Worm (Caenorhabditis elegans): ENCODE measurements around the gene srlf-7.

The srlf-7 gene

DNA sequence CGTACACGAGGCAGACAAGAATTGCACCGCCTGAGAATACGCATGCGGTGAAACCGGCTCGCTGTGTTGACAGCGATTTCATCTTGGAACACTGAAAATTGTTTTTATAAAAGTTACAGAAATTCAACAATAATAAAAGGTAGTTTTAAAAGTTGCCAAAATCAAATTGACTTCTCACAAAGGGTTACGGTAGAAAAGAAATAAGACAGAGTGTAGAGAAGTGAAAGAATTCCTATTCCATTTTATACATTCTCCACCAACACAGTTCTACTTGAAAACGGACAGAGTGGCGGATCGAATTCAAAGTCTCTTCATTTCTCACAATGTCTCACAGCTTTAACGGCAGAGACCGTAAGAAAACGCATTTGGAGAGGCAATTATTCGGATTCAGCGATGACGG lies 36.7 kb upstream of the srlf-7 start, which contains the start of gene col-113:
col-113 (minus strand) TSS at position 101 of the 400 bp plus-strand sequence.
- no peak for TF ChIP-seq rpc-1 (optimal IDR thresholded peaks at IDR 0.05)
- TF ChIP-seq rpc-1 (tag; optimal IDR thresholded peaks at IDR 0.05): no peak
- TF ChIP-seq atf-7 (tag; optimal IDR thresholded peaks at IDR 0.05): no peak
- no peak for TF ChIP-seq hlh-12 (tag; optimal IDR thresholded peaks at IDR 0.05)
- no peak for TF ChIP-seq ztf-18 (tag; optimal IDR thresholded peaks at IDR 0.05)
- no peak for TF ChIP-seq egl-44 (GFP tag; IDR thresholded peaks at IDR 0.05)
- TF ChIP-seq ztf-28 (GFP tag; IDR thresholded peaks at IDR 0.05): no peak
- no peak for TF ChIP-seq cebp-2 (GFP tag; IDR thresholded peaks at IDR 0.05)
- TF ChIP-seq somi-1 (GFP tag; optimal IDR thresholded peaks at IDR 0.05): no peak
- TF ChIP-seq bed-2 (GFP tag; IDR thresholded peaks at IDR 0.05): no peak
- TF ChIP-seq ets-4 (GFP tag; optimal IDR thresholded peaks at IDR 0.05): no peak
- no peak for TF ChIP-seq madf-10 (tag; optimal IDR thresholded peaks at IDR 0.05)
- TF ChIP-seq lir-1 (GFP tag; conservative IDR thresholded peaks at IDR 0.05): no peak
- no peak for TF ChIP-seq F39B2.1 (GFP tag; IDR thresholded peaks at IDR 0.05)
- no peak for TF ChIP-seq nhr-179 (tag; optimal IDR thresholded peaks at IDR 0.05)
- TF ChIP-seq nfya-2 (GFP tag; IDR thresholded peaks at IDR 0.05): no peak
- no peak for TF ChIP-seq nfya-1 (tag; optimal IDR thresholded peaks at IDR 0.05; ENCODE audit: borderline replicate concordance, insufficient read depth)
- TF ChIP-seq egrh-3 (GFP tag; IDR thresholded peaks at IDR 0.05): no peak

ce11 chrIV:7153362-7153761 lies 35.7 kb upstream of the srlf-7 start, which contains the start of gene C34D4.3:
Gene C34D4.3, plus strand, starts transcription at chrIV:7153662.
- TF ChIP-seq xnd-1 (tag; optimal IDR thresholded peaks at IDR 0.05): no peak

ce11 chrIV:7154356-7154755 lies 34.7 kb upstream of the srlf-7 start, which contains the start of gene C34D4.2:
Gene C34D4.2, plus strand, starts transcription at chrIV:7154656.
- TF ChIP-seq Y67H2A.10 (GFP tag; conservative IDR thresholded peaks at IDR 0.05) (no peak), F49E8.2 (tag; optimal IDR thresholded peaks at IDR 0.05; ENCODE audit: insufficient read depth) (no peak)

DNA sequence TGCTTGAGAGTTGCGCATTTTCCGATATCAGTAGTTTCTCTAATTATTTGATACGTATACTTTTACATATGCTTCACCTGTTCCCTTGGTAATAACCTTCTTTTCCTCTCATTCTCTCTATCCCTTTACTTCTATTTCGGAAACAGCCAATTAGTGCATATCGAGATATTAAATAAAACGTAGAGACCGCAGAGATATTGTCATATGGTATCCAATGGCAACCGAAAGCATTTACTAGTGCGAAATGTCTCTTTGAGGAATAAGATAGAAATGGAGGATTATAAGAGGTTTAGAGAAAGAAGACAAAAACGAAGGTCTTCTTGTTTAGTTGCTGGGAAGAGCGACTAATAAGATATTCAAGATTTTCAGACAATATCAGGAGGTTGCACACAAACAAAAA lies 32.7 kb upstream of the srlf-7 start, which contains the start of gene maph-9:
maph-9 (plus strand) TSS at position 273 of the 400 bp plus-strand sequence.
- TF ChIP-seq nhr-90 (tag; optimal IDR thresholded peaks at IDR 0.05): no peak

ce11 chrIV:7158161-7158560 lies 30.9 kb upstream of the srlf-7 start:
- TF ChIP-seq F22D6.2 (tag; optimal IDR thresholded peaks at IDR 0.05) (no peak), ceh-91 (GFP tag; IDR thresholded peaks at IDR 0.05) (no peak), bed-2 (GFP tag; IDR thresholded peaks at IDR 0.05) (no peak), xnd-1 (tag; optimal IDR thresholded peaks at IDR 0.05) (no peak), chd-7 (tag; optimal IDR thresholded peaks at IDR 0.05) (no peak), F10E7.11 (tag; optimal IDR thresholded peaks at IDR 0.05) (no peak)

- TF ChIP-seq die-1 (tag; optimal IDR thresholded peaks at IDR 0.05) (no peak), hrde-1 (tag; optimal IDR thresholded peaks at IDR 0.05; ENCODE audit: borderline replicate concordance) (peak; percentile 11), madf-6 (GFP tag; IDR thresholded peaks at IDR 0.05) (no peak), tbp1 (GFP tag; optimal IDR thresholded peaks at IDR 0.05) (no peak), ekl-4 (GFP tag; IDR thresholded peaks at IDR 0.05) (no peak), zim-3 (tag; optimal IDR thresholded peaks at IDR 0.05) (no peak), lag-1 (GFP tag; IDR thresholded peaks at IDR 0.05) (no peak), pha-4 (tag; optimal IDR thresholded peaks at IDR 0.05) (no peak), hmg-1.2 (GFP tag; IDR thresholded peaks at IDR 0.05) (no peak)
These were observed 29.5 kb upstream of the srlf-7 start for ce11 chrIV:7159586-7159985.
